Worm (Caenorhabditis elegans) whole organism, mixed stage, embryonic: ENCODE results near the gene R107.5.

Source experiments
- bed-3 ChIP-seq: fragments of 200-800 bp; sonication (Bioruptor generic); optimal IDR thresholded peaks from 3 replicates; lab custom pipeline; 2018; ENCODE audit warnings: mild to moderate bottlenecking, missing genetic modification characterization, moderate library complexity, missing compliant biosample characterization
- ceh-39 ChIP-seq: fragments of 150-350 bp; optimal IDR thresholded peaks from 2 replicates; lab custom pipeline; 2014; ENCODE audit warnings: missing biosample characterization, missing genetic modification characterization
- ceh-43 ChIP-seq: fragments of 200-800 bp; sonication (Bioruptor generic); optimal IDR thresholded peaks from 2 replicates; lab custom pipeline; 2018; ENCODE audit warnings: mild to moderate bottlenecking, missing genetic modification characterization, moderate library complexity, missing compliant biosample characterization
- ceh-83 ChIP-seq: fragments of 200-800 bp; sonication (Bioruptor generic); optimal IDR thresholded peaks from 2 replicates; lab custom pipeline; 2018; ENCODE audit warnings: mild to moderate bottlenecking, missing genetic modification characterization, missing compliant biosample characterization
- ces-1 ChIP-seq: fragments of 150-350 bp; optimal IDR thresholded peaks from 2 replicates; lab custom pipeline; 2014; ENCODE audit warnings: missing biosample characterization, missing genetic modification reagents, missing genetic modification characterization
- cnd-1 ChIP-seq: fragments of 200-800 bp; sonication (Bioruptor generic); optimal IDR thresholded peaks from 2 replicates; lab custom pipeline; 2018; ENCODE audit warnings: mild to moderate bottlenecking, missing genetic modification characterization, missing compliant biosample characterization
- drap-1 ChIP-seq: fragments of 200-800 bp; sonication (Bioruptor generic); optimal IDR thresholded peaks from 3 replicates; lab custom pipeline; 2018; ENCODE audit warnings: mild to moderate bottlenecking, missing genetic modification characterization, missing compliant biosample characterization
- elt-1 ChIP-seq: sonication (generic microtip); optimal IDR thresholded peaks from 2 replicates; lab custom pipeline; 2017; ENCODE audit warnings: missing genetic modification characterization, mild to moderate bottlenecking, missing compliant biosample characterization, antibody characterized with exemption, moderate library complexity, borderline replicate concordance; ENCODE audit not compliant: insufficient read depth
- elt-3 ChIP-seq: fragments of 150-350 bp; optimal IDR thresholded peaks from 2 replicates; lab custom pipeline; 2014; ENCODE audit warnings: missing biosample characterization, missing genetic modification characterization
- flh-1 ChIP-seq: fragments of 200-800 bp; sonication (Bioruptor generic); optimal IDR thresholded peaks from 2 replicates; lab custom pipeline; 2018; ENCODE audit warnings: mild to moderate bottlenecking, missing genetic modification characterization, moderate library complexity, missing compliant biosample characterization
- ham-2 ChIP-seq: fragments of 200-800 bp; sonication (Bioruptor generic); optimal IDR thresholded peaks from 2 replicates; lab custom pipeline; 2018; ENCODE audit warnings: mild to moderate bottlenecking, missing genetic modification characterization, missing compliant biosample characterization
- hlh-1 ChIP-seq: fragments of 150-350 bp; optimal IDR thresholded peaks from 2 replicates; lab custom pipeline; 2014; ENCODE audit warnings: missing biosample characterization, missing genetic modification reagents, missing genetic modification characterization
- lin-32 ChIP-seq: fragments of 200-800 bp; sonication (Bioruptor generic); optimal IDR thresholded peaks from 2 replicates; lab custom pipeline; 2018; ENCODE audit warnings: mild to moderate bottlenecking, missing genetic modification characterization, missing compliant biosample characterization
- lsy-2 ChIP-seq: fragments of 150-350 bp; optimal IDR thresholded peaks from 2 replicates; lab custom pipeline; 2014; ENCODE audit warnings: missing biosample characterization, missing genetic modification characterization
- mab-5 ChIP-seq: fragments of 150-350 bp; optimal IDR thresholded peaks from 2 replicates; lab custom pipeline; 2014; ENCODE audit warnings: missing biosample characterization, missing genetic modification characterization
- mep-1 ChIP-seq: fragments of 150-350 bp; optimal IDR thresholded peaks from 2 replicates; lab custom pipeline; 2017; ENCODE audit warnings: missing biosample characterization, missing genetic modification reagents, missing genetic modification characterization, inconsistent platforms
- mls-2 ChIP-seq: sonication (generic microtip); optimal IDR thresholded peaks from 2 replicates; lab custom pipeline; 2016; ENCODE audit warnings: mild to moderate bottlenecking, missing genetic modification characterization, moderate library complexity, missing compliant biosample characterization
- nhr-2 ChIP-seq: fragments of 150-350 bp; optimal IDR thresholded peaks from 2 replicates; lab custom pipeline; 2014; ENCODE audit warnings: missing biosample characterization, missing genetic modification characterization
- nhr-237 ChIP-seq: fragments of 150-350 bp; optimal IDR thresholded peaks from 2 replicates; lab custom pipeline; 2014; ENCODE audit warnings: missing biosample characterization, missing genetic modification characterization
- nhr-76 ChIP-seq: sonication (generic microtip); optimal IDR thresholded peaks from 2 replicates; lab custom pipeline; 2017; ENCODE audit warnings: missing biosample characterization, missing genetic modification characterization
- pha-4 ChIP-seq: fragments of 150-350 bp; optimal IDR thresholded peaks from 2 replicates; lab custom pipeline; 2018; ENCODE audit warnings: missing biosample characterization, missing genetic modification reagents, missing genetic modification characterization
- snpc-4 ChIP-seq: fragments of 150-350 bp; optimal IDR thresholded peaks from 2 replicates; lab custom pipeline; 2014; ENCODE audit warnings: missing biosample characterization, missing genetic modification characterization
- sptf-1 ChIP-seq: sonication (generic microtip); optimal IDR thresholded peaks from 2 replicates; lab custom pipeline; 2017; ENCODE audit warnings: mild to moderate bottlenecking, missing genetic modification characterization, moderate library complexity, missing compliant biosample characterization
- unc-39 ChIP-seq: fragments of 150-350 bp; optimal IDR thresholded peaks from 2 replicates; lab custom pipeline; 2014; ENCODE audit warnings: missing biosample characterization, missing genetic modification characterization
- unc-62 ChIP-seq: fragments of 150-350 bp; optimal IDR thresholded peaks from 2 replicates; lab custom pipeline; 2014; ENCODE audit warnings: missing biosample characterization, missing genetic modification reagents, missing genetic modification characterization
- zip-8 ChIP-seq: fragments of 150-350 bp; optimal IDR thresholded peaks from 2 replicates; lab custom pipeline; 2014; ENCODE audit warnings: missing biosample characterization, missing genetic modification characterization
- ztf-11 ChIP-seq: fragments of 150-350 bp; optimal IDR thresholded peaks from 2 replicates; lab custom pipeline; 2014; ENCODE audit warnings: missing biosample characterization, missing genetic modification characterization

The R107.5 gene

DNA sequence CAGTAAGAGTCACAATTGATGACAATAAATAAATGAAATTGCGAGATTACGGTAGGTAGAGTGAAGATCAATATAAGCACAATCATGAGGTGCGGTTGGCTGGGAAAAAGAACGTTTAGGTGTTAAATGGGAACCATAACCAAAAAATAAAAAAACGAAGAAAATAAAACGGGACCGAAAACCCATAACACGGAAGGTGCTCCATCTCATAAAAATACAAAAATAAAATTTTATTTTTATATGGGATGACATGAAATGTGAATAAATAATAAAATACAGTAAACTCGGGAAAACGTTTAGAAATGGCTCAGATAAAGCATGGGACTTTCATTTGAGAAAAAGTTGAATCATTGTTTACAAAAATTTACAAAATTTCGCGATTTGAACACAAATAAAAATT, 21.9 kb upstream of the R107.5 start, which contains the start of gene F02A9.7:
F02A9.7 (minus strand) TSS at position 101 of the 400 bp plus-strand sequence.
- TF ChIP-seq lin-32 (GFP tag; lab: Kevin White, UChicago) (no peak), ceh-43 (no peak), elt-1 (tag; lab: Kevin White, UChicago) (no peak), mls-2 (tag; lab: Kevin White, UChicago) (no peak), hlh-1 (tag; lab: Kevin White, UChicago) (no peak), nhr-76 (tag; lab: Kevin White, UChicago) (no peak), ztf-11 (tag; lab: Kevin White, UChicago) (no peak), unc-62 (GFP tag; lab: Kevin White, UChicago) (no peak), sptf-1 (tag; lab: Kevin White, UChicago) (no peak), drap-1 (GFP tag; lab: Kevin White, UChicago) (no peak), ceh-83 (GFP tag; lab: Kevin White, UChicago) (no peak), ces-1 (GFP tag; lab: Kevin White, UChicago) (no peak), unc-39 (tag; lab: Kevin White, UChicago) (no peak), mab-5 (tag; lab: Kevin White, UChicago) (no peak)

DNA sequence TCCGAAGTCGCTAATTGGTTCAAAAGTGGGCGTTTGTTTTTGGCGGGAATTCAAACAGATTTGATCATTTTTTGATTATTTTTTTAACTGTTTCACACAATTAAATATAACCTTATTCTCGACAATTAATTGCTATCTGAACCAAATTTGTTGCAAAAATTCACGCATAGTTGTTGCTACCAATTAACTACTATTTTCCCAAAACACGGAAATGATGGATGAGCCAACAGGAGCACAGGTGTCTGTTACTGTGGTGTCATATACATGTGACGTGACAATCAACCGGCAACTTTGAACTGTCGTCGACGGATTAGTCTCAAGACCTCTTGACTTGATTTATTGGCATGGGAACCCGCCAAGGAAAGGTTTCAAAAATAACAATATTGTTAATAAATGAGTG, 19.1 kb upstream of the R107.5 start:
- TF ChIP-seq hlh-1 (tag; lab: Kevin White, UChicago) (no peak), mep-1 (tag; lab: Kevin White, UChicago) (no peak), unc-62 (GFP tag; lab: Kevin White, UChicago) (peak; percentile 13), ceh-39 (no peak), bed-3 (no peak), nhr-2 (tag; lab: Kevin White, UChicago) (peak; percentile 90)

- no peak for TF ChIP-seq sptf-1 (tag; lab: Kevin White, UChicago)
- TF ChIP-seq ceh-39 = no peak
- no peak for TF ChIP-seq flh-1 (GFP tag; lab: Kevin White, UChicago)
- no peak for TF ChIP-seq zip-8 (tag; lab: Kevin White, UChicago)
- no peak for TF ChIP-seq lsy-2 (tag; lab: Kevin White, UChicago)
- no peak for TF ChIP-seq ceh-43
- no peak for TF ChIP-seq nhr-237 (tag; lab: Kevin White, UChicago)
- TF ChIP-seq hlh-1 (tag; lab: Kevin White, UChicago) = no peak
- TF ChIP-seq mep-1 (tag; lab: Kevin White, UChicago) = no peak
- TF ChIP-seq, all 35 proteins: peak for 0
These were observed 17.8 kb upstream of the R107.5 start, which contains the start of gene lin-12 for ce11 chrIII:9071372-9071771. TSS of gene lin-12 (minus strand) at chrIII:9071472.

ce11 chrIII:9069712-9070111, 16.1 kb upstream of the R107.5 start:
- no peak for TF ChIP-seq unc-39 (tag; lab: Kevin White, UChicago)
- TF ChIP-seq elt-3 (tag; lab: Kevin White, UChicago) = no peak
- no peak for TF ChIP-seq ham-2 (GFP tag; lab: Kevin White, UChicago)
- TF ChIP-seq sptf-1 (tag; lab: Kevin White, UChicago) = no peak
- no peak for TF ChIP-seq cnd-1 (tag; lab: Kevin White, UChicago)
- no peak for TF ChIP-seq nhr-2 (tag; lab: Kevin White, UChicago)
- no peak for TF ChIP-seq elt-1 (tag; lab: Kevin White, UChicago)

- no peak for TF ChIP-seq pha-4 (tag; lab: Kevin White, UChicago)
- TF ChIP-seq nhr-2 (tag; lab: Kevin White, UChicago) = no peak
- TF ChIP-seq snpc-4 (tag; lab: Kevin White, UChicago) = no peak
- no peak for TF ChIP-seq lsy-2 (tag; lab: Kevin White, UChicago)
- TF ChIP-seq, all 35 proteins: peak for 0
These were observed 6.7 kb upstream of the R107.5 start for ce11 chrIII:9060267-9060666.

ce11 chrIII:9058959-9059534, 5.5 kb upstream of the R107.5 start, which contains the start of gene gst-1:
TSS of gene gst-1 (plus strand) at chrIII:9059331.
- TF ChIP-seq elt-1 (tag; lab: Kevin White, UChicago) (no peak), sptf-1 (tag; lab: Kevin White, UChicago) (no peak), ceh-43 (no peak), ztf-11 (tag; lab: Kevin White, UChicago) (no peak)
